Worm (Caenorhabditis elegans): ENCODE measurements around the gene plrg-1.

- no peak for TF ChIP-seq dao-5 (tag; optimal IDR thresholded peaks at IDR 0.05)
- TF ChIP-seq him-1 (tag; optimal IDR thresholded peaks at IDR 0.05), result no peak
Measured at ce11 chrV:10814333-10814732, 6.6 kb upstream of the plrg-1 start.

All from whole organism, L4/young adult.